Fruit fly (Drosophila melanogaster) whole organism, wandering third instar larva: ENCODE measurements around the gene CG31122.
A peak's percentile ranks its signal among the peaks of the same experiment; 100 is the strongest.

Source experiments
- Abd-B ChIP-seq: fragments of >200 bp; optimal IDR thresholded peaks from 2 replicates; lab custom pipeline; 2017; ENCODE audit warnings: missing biosample characterization, missing genetic modification characterization
- CG32264 ChIP-seq: fragments of 200-800 bp; sonication (Bioruptor generic); optimal IDR thresholded peaks from 2 replicates; lab custom pipeline; 2016; ENCODE audit warnings: missing biosample characterization, missing genetic modification characterization
- CG9705 ChIP-seq: fragments of 200-800 bp; sonication (Bioruptor generic); optimal IDR thresholded peaks from 2 replicates; lab custom pipeline; 2018; ENCODE audit warnings: missing biosample characterization, mild to moderate bottlenecking, missing genetic modification characterization
- CrebA ChIP-seq: fragments of 200-800 bp; sonication (Bioruptor generic); optimal IDR thresholded peaks from 2 replicates; lab custom pipeline; 2016; ENCODE audit warnings: missing biosample characterization, mild to moderate bottlenecking, missing genetic modification characterization, borderline replicate concordance
- Dfd ChIP-seq: fragments of >200 bp; optimal IDR thresholded peaks from 2 replicates; lab custom pipeline; 2017; ENCODE audit warnings: missing biosample characterization, missing genetic modification characterization
- Dif ChIP-seq: fragments of 200-275, 200-300 bp; sonication (Bioruptor generic); optimal IDR thresholded peaks from 2 replicates; lab custom pipeline; 2018; ENCODE audit warnings: missing biosample characterization, missing genetic modification characterization; ENCODE audit not compliant: partially characterized antibody
- GATAd ChIP-seq: sonication (Bioruptor generic); optimal IDR thresholded peaks from 2 replicates; lab custom pipeline; 2016; ENCODE audit warnings: missing biosample characterization, missing genetic modification characterization
- HLH106 ChIP-seq: fragments of 200-800 bp; optimal IDR thresholded peaks from 3 replicates; lab custom pipeline; 2019; ENCODE audit warnings: missing biosample characterization, mild to moderate bottlenecking, missing genetic modification characterization, moderate library complexity
- Hnf4 ChIP-seq: fragments of 200-800 bp; sonication (Bioruptor generic); optimal IDR thresholded peaks from 2 replicates; lab custom pipeline; 2016; ENCODE audit warnings: missing biosample characterization, mild to moderate bottlenecking, missing genetic modification characterization
- Hr78 ChIP-seq: fragments of >200 bp; optimal IDR thresholded peaks from 2 replicates; lab custom pipeline; 2017; ENCODE audit warnings: missing biosample characterization, missing genetic modification characterization
- Hr83 ChIP-seq: fragments of 200-300 bp; sonication (Bioruptor generic); optimal IDR thresholded peaks from 2 replicates; lab custom pipeline; 2016; ENCODE audit warnings: missing biosample characterization, mild to moderate bottlenecking, missing genetic modification characterization, moderate library complexity; ENCODE audit not compliant: poor library complexity, severe bottlenecking
- Jra ChIP-seq: sonication (Bioruptor generic); optimal IDR thresholded peaks from 2 replicates; lab custom pipeline; 2016; ENCODE audit warnings: missing biosample characterization, missing genetic modification characterization
- Mio ChIP-seq: sonication (Bioruptor generic); optimal IDR thresholded peaks from 2 replicates; lab custom pipeline; 2016; ENCODE audit warnings: missing biosample characterization, missing genetic modification characterization
- Myc ChIP-seq: fragments of >200 bp; optimal IDR thresholded peaks from 2 replicates; lab custom pipeline; 2017
- N ChIP-seq: fragments of >200 bp; optimal IDR thresholded peaks from 2 replicates; lab custom pipeline; 2018; ENCODE audit warnings: missing biosample characterization, missing external identifiers, missing genetic modification characterization
- OdsH ChIP-seq: fragments of 200-800 bp; sonication (Bioruptor generic); optimal IDR thresholded peaks from 2 replicates; lab custom pipeline; 2016; ENCODE audit warnings: missing biosample characterization, mild to moderate bottlenecking, missing genetic modification characterization
- Rel ChIP-seq, 2 experiments: fragments of 200-800 bp; sonication (Bioruptor generic) in 1 of 2; optimal IDR thresholded peaks; 2 replicates in 1 of 2; 3 replicates in 1 of 2; lab custom pipeline; 2016 to 2019; ENCODE audit warnings: mild to moderate bottlenecking in 2 of 2, missing biosample characterization in 2 of 2, missing genetic modification characterization in 2 of 2, moderate library complexity in 1 of 2
- Sp1 ChIP-seq: fragments of 200-800 bp; sonication (Bioruptor generic); optimal IDR thresholded peaks from 3 replicates; lab custom pipeline; 2019; ENCODE audit warnings: missing biosample characterization, mild to moderate bottlenecking, missing genetic modification characterization, moderate library complexity
- Vsx2 ChIP-seq: fragments of 200-300, 225-300 bp; sonication (Bioruptor generic); optimal IDR thresholded peaks from 2 replicates; lab custom pipeline; 2018; ENCODE audit warnings: missing biosample characterization, missing genetic modification characterization; ENCODE audit not compliant: partially characterized antibody
- br ChIP-seq: fragments of 200-800 bp; sonication (Bioruptor generic); optimal IDR thresholded peaks from 2 replicates; lab custom pipeline; 2016; ENCODE audit warnings: missing biosample characterization, missing genetic modification characterization
- brk ChIP-seq: fragments of 200-800 bp; sonication (Bioruptor generic); optimal IDR thresholded peaks from 2 replicates; lab custom pipeline; 2016; ENCODE audit warnings: missing biosample characterization, mild to moderate bottlenecking, missing genetic modification characterization
- dl ChIP-seq, 2 experiments: fragments of 175-275, 200-275 bp in 1 of 2; fragments of 200-275 bp in 1 of 2; sonication (Bioruptor generic); optimal IDR thresholded peaks; lab custom pipeline; 2018; ENCODE audit warnings: mild to moderate bottlenecking in 2 of 2, missing biosample characterization in 2 of 2, missing genetic modification characterization in 2 of 2, moderate library complexity in 2 of 2; ENCODE audit not compliant: partially characterized antibody in 2 of 2, insufficient read depth in 1 of 2
- dmrt93B ChIP-seq: fragments of 200-800 bp; sonication (Bioruptor generic); optimal IDR thresholded peaks from 2 replicates; lab custom pipeline; 2018; ENCODE audit warnings: missing biosample characterization, mild to moderate bottlenecking, missing genetic modification characterization
- dsf ChIP-seq: sonication (Bioruptor generic); optimal IDR thresholded peaks from 2 replicates; lab custom pipeline; 2016; ENCODE audit warnings: missing biosample characterization, missing genetic modification characterization, borderline replicate concordance
- ey ChIP-seq: fragments of 200-800 bp; sonication (Bioruptor generic); optimal IDR thresholded peaks from 2 replicates; lab custom pipeline; 2016; ENCODE audit warnings: missing biosample characterization, missing genetic modification characterization
- foxo ChIP-seq, 2 experiments: fragments of 200-800 bp; sonication (Bioruptor generic); optimal IDR thresholded peaks; 2 replicates in 1 of 2; 3 replicates in 1 of 2; lab custom pipeline; 2016 to 2017; ENCODE audit warnings: missing biosample characterization in 2 of 2, missing genetic modification characterization in 2 of 2
- fru ChIP-seq: fragments of 200-800 bp; sonication (Bioruptor generic); optimal IDR thresholded peaks from 3 replicates; lab custom pipeline; 2016; ENCODE audit warnings: missing biosample characterization, mild to moderate bottlenecking, missing genetic modification characterization
- h ChIP-seq: fragments of 200-800 bp; sonication (Bioruptor generic); optimal IDR thresholded peaks from 3 replicates; lab custom pipeline; 2016; ENCODE audit warnings: missing biosample characterization, mild to moderate bottlenecking, missing genetic modification characterization
- jim ChIP-seq: fragments of 175-275, 200-325 bp; sonication (Bioruptor generic); optimal IDR thresholded peaks from 2 replicates; lab custom pipeline; 2016; ENCODE audit warnings: missing biosample characterization, mild to moderate bottlenecking, missing genetic modification characterization
- lola ChIP-seq: fragments of >200 bp; optimal IDR thresholded peaks from 2 replicates; lab custom pipeline; 2017; ENCODE audit warnings: missing biosample characterization, missing genetic modification characterization
- pan ChIP-seq: fragments of >200 bp; optimal IDR thresholded peaks from 2 replicates; lab custom pipeline; 2017
- psq ChIP-seq: fragments of 200-800 bp; sonication (Bioruptor generic); optimal IDR thresholded peaks from 3 replicates; lab custom pipeline; 2017; ENCODE audit warnings: missing biosample characterization, mild to moderate bottlenecking, missing genetic modification characterization, moderate library complexity
- rgr ChIP-seq: fragments of 200-800 bp; sonication (Bioruptor generic); optimal IDR thresholded peaks from 3 replicates; lab custom pipeline; 2016; ENCODE audit warnings: missing biosample characterization, mild to moderate bottlenecking, missing genetic modification characterization
- sage ChIP-seq: fragments of 200-800 bp; sonication (Bioruptor generic); optimal IDR thresholded peaks from 2 replicates; lab custom pipeline; 2016; ENCODE audit warnings: missing biosample characterization, mild to moderate bottlenecking, missing genetic modification characterization
- sv ChIP-seq: fragments of 200-800 bp; sonication (Bioruptor generic); optimal IDR thresholded peaks from 3 replicates; lab custom pipeline; 2016; ENCODE audit warnings: missing biosample characterization, missing genetic modification characterization
- tai ChIP-seq: sonication (Bioruptor generic); optimal IDR thresholded peaks from 2 replicates; lab custom pipeline; 2016; ENCODE audit warnings: missing biosample characterization, missing genetic modification characterization
- usp ChIP-seq: fragments of >200 bp; optimal IDR thresholded peaks from 2 replicates; lab custom pipeline; 2017; ENCODE audit warnings: missing biosample characterization, missing genetic modification characterization
- woc ChIP-seq: sonication (Bioruptor generic); optimal IDR thresholded peaks from 2 replicates; lab custom pipeline; 2016; ENCODE audit warnings: missing biosample characterization, mild to moderate bottlenecking, missing genetic modification characterization

Gene CG31122

dm6 chr3R:18436550-18437362, 24.1 kb upstream of the CG31122 start:
- TF ChIP-seq CG32264 (GFP tag; lab: Kevin White, UChicago) (peak; percentile 43), dl (GFP tag; optimal IDR thresholded peaks at IDR 0.05; lab: Kevin White, UChicago; ENCODE audit: insufficient read depth in 1 of 2, partially characterized antibody in 2 of 2) (no peak), Jra (no peak), Rel (GFP tag; optimal IDR thresholded peaks at IDR 0.05; lab: Kevin White, UChicago) (peak; percentile 4), Rel (tag; optimal IDR thresholded peaks at IDR 0.05; lab: Kevin White, UChicago) (peak; percentile 53), sage (GFP tag; lab: Kevin White, UChicago) (peak; percentile 55), HLH106 (tag; lab: Kevin White, UChicago) (peak; percentile 49), foxo (GFP tag; optimal IDR thresholded peaks at IDR 0.05; lab: Kevin White, UChicago) (peak in 1 of 2 experiments; percentile 86), pan (no peak), Dif (GFP tag; lab: Kevin White, UChicago) (no peak), Vsx2 (GFP tag; lab: Kevin White, UChicago) (no peak), GATAd (GFP tag; lab: Kevin White, UChicago) (no peak), woc (GFP tag; lab: Kevin White, UChicago) (peak; percentile 54), dmrt93B (GFP tag; lab: Kevin White, UChicago) (peak; percentile 40), rgr (GFP tag; lab: Kevin White, UChicago) (peak; percentile 84), N (no peak), Mio (GFP tag; lab: Kevin White, UChicago) (peak; percentile 10), CG9705 (no peak), usp (no peak), ey (peak; percentile 83), Dfd (no peak), br (GFP tag; lab: Kevin White, UChicago) (peak; percentile 76), CrebA (GFP tag; lab: Kevin White, UChicago) (no peak), jim (GFP tag; lab: Kevin White, UChicago) (no peak), brk (GFP tag; lab: Kevin White, UChicago) (peak; percentile 58), lola (GFP tag; lab: Kevin White, UChicago) (peak; percentile 8), Hr83 (no peak), tai (peak; percentile 48), psq (GFP tag; lab: Kevin White, UChicago) (peak; percentile 64), Myc (lab: Kevin White, UChicago) (no peak), sv (GFP tag; lab: Kevin White, UChicago) (peak; percentile 2), fru (GFP tag; lab: Kevin White, UChicago) (peak; percentile 81), h (peak; percentile 85), Hr78 (no peak), Abd-B (no peak), dsf (GFP tag; lab: Kevin White, UChicago) (no peak), Hnf4 (peak; percentile 89), Sp1 (GFP tag; lab: Kevin White, UChicago) (peak; percentile 23), OdsH (GFP tag; lab: Kevin White, UChicago) (peak; percentile 78)

dm6 chr3R:18432905-18433304, 20.2 kb upstream of the CG31122 start:
- no peak for TF ChIP-seq psq (GFP tag; lab: Kevin White, UChicago)
- TF ChIP-seq CG32264 (GFP tag; lab: Kevin White, UChicago) = no peak
- TF ChIP-seq Hr83 = no peak
- no peak for TF ChIP-seq Hnf4
- TF ChIP-seq jim (GFP tag; lab: Kevin White, UChicago) = no peak
- no peak for TF ChIP-seq Vsx2 (GFP tag; lab: Kevin White, UChicago)
